Worm (Caenorhabditis elegans) whole organism, L1 larva: ENCODE measurements around the gene F08G2.5.

ENCODE experiments used
- C34B4.2 ChIP-seq: sonication (generic microtip); optimal IDR thresholded peaks from 2 replicates; lab custom pipeline; 2017; ENCODE audit warnings: mild to moderate bottlenecking, missing genetic modification characterization, missing compliant biosample characterization
- F16B12.6 ChIP-seq: fragments of 150-350 bp; optimal IDR thresholded peaks from 2 replicates; lab custom pipeline; 2014; ENCODE audit warnings: missing biosample characterization, missing genetic modification characterization
- Y116A8C.19 ChIP-seq: sonication (generic microtip); optimal IDR thresholded peaks from 2 replicates; lab custom pipeline; 2016; ENCODE audit warnings: missing compliant biosample characterization, missing genetic modification characterization, borderline replicate concordance
- alr-1 ChIP-seq: fragments of 200-800 bp; sonication (Bioruptor generic); optimal IDR thresholded peaks from 2 replicates; lab custom pipeline; 2018; ENCODE audit warnings: borderline replicate concordance, mild to moderate bottlenecking, missing genetic modification characterization, missing compliant biosample characterization
- aly-2 ChIP-seq: fragments of 150-350 bp; optimal IDR thresholded peaks from 2 replicates; lab custom pipeline; 2014; ENCODE audit warnings: missing biosample characterization, missing genetic modification characterization
- ama-1 ChIP-seq: fragments of 150-350 bp; optimal IDR thresholded peaks from 2 replicates; lab custom pipeline; 2014
- ceh-8 ChIP-seq: fragments of 200-800 bp; sonication (Bioruptor generic); optimal IDR thresholded peaks from 2 replicates; lab custom pipeline; 2018; ENCODE audit warnings: mild to moderate bottlenecking, missing genetic modification characterization, moderate library complexity, missing compliant biosample characterization
- ceh-82 ChIP-seq, 3 experiments: fragments of 150-350 bp in 1 of 3; sonication (generic microtip) in 2 of 3; optimal IDR thresholded peaks; 2 replicates each; lab custom pipeline; 2014 to 2017; ENCODE audit warnings: missing biosample characterization in 3 of 3, missing genetic modification characterization in 3 of 3
- ceh-88 ChIP-seq: fragments of 200-800 bp; sonication (Bioruptor generic); IDR thresholded peaks from 2 replicates; pipeline ENCODE4 v1.3.6; 2022; ENCODE audit warnings: missing genetic modification characterization, missing compliant biosample characterization
- efl-1 ChIP-seq, 4 experiments: fragments of 150-350 bp; optimal IDR thresholded peaks in 3 of 4; peaks in 1 of 4; 1 replicate in 1 of 4; 2 replicates in 3 of 4; lab custom pipeline; 2014; ENCODE audit warnings: missing biosample characterization in 2 of 4, missing genetic modification characterization in 2 of 4, missing genetic modification reagents in 2 of 4
- efl-3 ChIP-seq: fragments of 200-800 bp; sonication (Bioruptor generic); optimal IDR thresholded peaks from 2 replicates; lab custom pipeline; 2018; ENCODE audit warnings: mild to moderate bottlenecking, missing genetic modification characterization, missing compliant biosample characterization
- egl-27 ChIP-seq, 2 experiments: fragments of 150-350 bp in 1 of 2; sonication (generic microtip); optimal IDR thresholded peaks; 3 replicates each; lab custom pipeline; 2017 to 2018; ENCODE audit warnings: missing biosample characterization in 2 of 2, missing genetic modification characterization in 2 of 2, missing genetic modification reagents in 2 of 2
- elt-2 ChIP-seq: sonication (generic microtip); optimal IDR thresholded peaks from 2 replicates; lab custom pipeline; 2016; ENCODE audit warnings: missing genetic modification characterization, mild to moderate bottlenecking, inconsistent platforms, missing compliant biosample characterization, missing genetic modification reagents
- ets-5 ChIP-seq: fragments of 200-800 bp; sonication (Bioruptor generic); IDR thresholded peaks from 2 replicates; pipeline ENCODE4 v1.3.6; 2022; ENCODE audit warnings: missing genetic modification characterization, missing compliant biosample characterization
- fos-1 ChIP-seq: fragments of 150-350 bp; optimal IDR thresholded peaks from 2 replicates; lab custom pipeline; 2014; ENCODE audit warnings: missing biosample characterization, missing genetic modification characterization
- grh-1 ChIP-seq: fragments of 200-800 bp; sonication (Bioruptor generic); IDR thresholded peaks from 2 replicates; pipeline ENCODE4 v1.3.6; 2022; ENCODE audit warnings: missing genetic modification reagents, missing genetic modification characterization, missing compliant biosample characterization
- hpl-2 ChIP-seq: fragments of 150-350 bp; optimal IDR thresholded peaks from 2 replicates; lab custom pipeline; 2014; ENCODE audit warnings: missing biosample characterization, missing genetic modification reagents, missing genetic modification characterization
- jun-1 ChIP-seq: fragments of 150-350 bp; optimal IDR thresholded peaks from 2 replicates; lab custom pipeline; 2014; ENCODE audit warnings: missing biosample characterization, missing genetic modification reagents, missing genetic modification characterization
- lin-15B ChIP-seq: fragments of 150-350 bp; sonication (generic microtip); optimal IDR thresholded peaks from 3 replicates; lab custom pipeline; 2014; ENCODE audit warnings: missing biosample characterization, missing genetic modification characterization
- lin-39 ChIP-seq: fragments of 150-350 bp; optimal IDR thresholded peaks from 2 replicates; lab custom pipeline; 2014; ENCODE audit warnings: missing biosample characterization, missing genetic modification reagents, missing genetic modification characterization
- lir-3 ChIP-seq: sonication (generic microtip); optimal IDR thresholded peaks from 2 replicates; lab custom pipeline; 2016; ENCODE audit warnings: mild to moderate bottlenecking, missing genetic modification characterization, moderate library complexity, missing compliant biosample characterization; ENCODE audit not compliant: poor library complexity
- lsy-2 ChIP-seq, 2 experiments: fragments of 150-350 bp; optimal IDR thresholded peaks; 2 replicates each; lab custom pipeline; 2014; ENCODE audit warnings: missing biosample characterization in 2 of 2, missing genetic modification characterization in 2 of 2
- mab-9 ChIP-seq: fragments of 200-800 bp; sonication (Bioruptor generic); IDR thresholded peaks from 2 replicates; pipeline ENCODE4 v1.3.6; 2022; ENCODE audit warnings: missing genetic modification reagents, missing genetic modification characterization, missing compliant biosample characterization
- mdl-1 ChIP-seq, 2 experiments: fragments of 150-350 bp; optimal IDR thresholded peaks; 2 replicates each; lab custom pipeline; 2014 to 2017; ENCODE audit warnings: missing biosample characterization in 2 of 2, missing genetic modification characterization in 2 of 2, inconsistent platforms in 1 of 2
- mef-2 ChIP-seq: fragments of 150-350 bp; optimal IDR thresholded peaks from 2 replicates; lab custom pipeline; 2014; ENCODE audit warnings: missing biosample characterization, missing genetic modification characterization
- mep-1 ChIP-seq: fragments of 150-350 bp; optimal IDR thresholded peaks from 2 replicates; lab custom pipeline; 2014; ENCODE audit warnings: missing biosample characterization, missing genetic modification characterization
- nhr-11 ChIP-seq: fragments of 150-350 bp; optimal IDR thresholded peaks from 2 replicates; lab custom pipeline; 2014; ENCODE audit warnings: missing biosample characterization, missing genetic modification characterization
- nhr-12 ChIP-seq: sonication (generic microtip); optimal IDR thresholded peaks from 2 replicates; lab custom pipeline; 2017; ENCODE audit warnings: missing biosample characterization, missing genetic modification characterization
- nhr-19 ChIP-seq: fragments of 200-800 bp; sonication (Bioruptor generic); conservative IDR thresholded peaks from 2 replicates; pipeline ENCODE4 v1.3.6; 2022; ENCODE audit warnings: missing genetic modification characterization, missing compliant biosample characterization
- nhr-28 ChIP-seq: fragments of 150-350 bp; optimal IDR thresholded peaks from 2 replicates; lab custom pipeline; 2014; ENCODE audit warnings: missing biosample characterization, missing genetic modification characterization
- nhr-71 ChIP-seq: sonication (generic microtip); optimal IDR thresholded peaks from 2 replicates; lab custom pipeline; 2016; ENCODE audit warnings: mild to moderate bottlenecking, missing genetic modification characterization, moderate library complexity, missing compliant biosample characterization
- nhr-77 ChIP-seq: fragments of 150-350 bp; optimal IDR thresholded peaks from 2 replicates; lab custom pipeline; 2014; ENCODE audit warnings: missing biosample characterization, missing genetic modification characterization
- nhr-84 ChIP-seq: sonication (generic microtip); optimal IDR thresholded peaks from 2 replicates; lab custom pipeline; 2017; ENCODE audit warnings: missing biosample characterization, missing genetic modification characterization
- nhr-85 ChIP-seq: sonication (generic microtip); peaks from one replicate; lab custom pipeline; 2016; ENCODE audit warnings: missing genetic modification characterization, inconsistent platforms, missing compliant biosample characterization
- nhr-90 ChIP-seq: sonication (generic microtip); optimal IDR thresholded peaks from 2 replicates; lab custom pipeline; 2016; ENCODE audit warnings: mild to moderate bottlenecking, missing genetic modification characterization, missing compliant biosample characterization; ENCODE audit not compliant: poor library complexity
- pag-3 ChIP-seq: sonication (generic microtip); optimal IDR thresholded peaks from 2 replicates; lab custom pipeline; 2017; ENCODE audit warnings: missing genetic modification characterization, mild to moderate bottlenecking, missing compliant biosample characterization, antibody characterized with exemption, borderline replicate concordance; ENCODE audit not compliant: insufficient read depth
- pax-3 ChIP-seq: fragments of 200-800 bp; sonication (Bioruptor generic); optimal IDR thresholded peaks from 2 replicates; lab custom pipeline; 2018; ENCODE audit warnings: mild to moderate bottlenecking, missing genetic modification characterization, moderate library complexity, missing compliant biosample characterization
- rnt-1 ChIP-seq: sonication (generic microtip); optimal IDR thresholded peaks from 2 replicates; lab custom pipeline; 2016; ENCODE audit warnings: mild to moderate bottlenecking, missing genetic modification characterization, moderate library complexity, missing compliant biosample characterization
- sup-37 ChIP-seq: fragments of 200-800 bp; sonication (Bioruptor generic); optimal IDR thresholded peaks from 2 replicates; lab custom pipeline; 2018; ENCODE audit warnings: mild to moderate bottlenecking, missing genetic modification characterization, missing compliant biosample characterization
- swsn-7 ChIP-seq: sonication (generic microtip); optimal IDR thresholded peaks from 2 replicates; lab custom pipeline; 2016; ENCODE audit warnings: missing genetic modification characterization, missing compliant biosample characterization
- tlp-1 ChIP-seq: fragments of 150-350 bp; optimal IDR thresholded peaks from 2 replicates; lab custom pipeline; 2014; ENCODE audit warnings: missing biosample characterization, missing genetic modification characterization
- unc-30 ChIP-seq: sonication (generic microtip); optimal IDR thresholded peaks from 2 replicates; lab custom pipeline; 2017; ENCODE audit warnings: missing biosample characterization, missing genetic modification characterization
- vab-15 ChIP-seq: sonication (generic microtip); optimal IDR thresholded peaks from 2 replicates; lab custom pipeline; 2017; ENCODE audit warnings: missing genotype, mild to moderate bottlenecking, missing genetic modification characterization, missing compliant biosample characterization
- xbp-1 ChIP-seq: sonication (generic microtip); optimal IDR thresholded peaks from 2 replicates; lab custom pipeline; 2016; ENCODE audit warnings: missing genetic modification characterization, missing compliant biosample characterization
- ztf-11 ChIP-seq, 2 experiments: sonication (generic microtip); optimal IDR thresholded peaks; 2 replicates each; lab custom pipeline; 2016 to 2017; ENCODE audit warnings: missing genetic modification characterization in 2 of 2, missing biosample characterization in 1 of 2, missing compliant biosample characterization in 1 of 2
- ztf-4 ChIP-seq: fragments of 150-350 bp; optimal IDR thresholded peaks from 2 replicates; lab custom pipeline; 2014; ENCODE audit warnings: missing biosample characterization, missing genetic modification characterization

F08G2.5 gene

DNA sequence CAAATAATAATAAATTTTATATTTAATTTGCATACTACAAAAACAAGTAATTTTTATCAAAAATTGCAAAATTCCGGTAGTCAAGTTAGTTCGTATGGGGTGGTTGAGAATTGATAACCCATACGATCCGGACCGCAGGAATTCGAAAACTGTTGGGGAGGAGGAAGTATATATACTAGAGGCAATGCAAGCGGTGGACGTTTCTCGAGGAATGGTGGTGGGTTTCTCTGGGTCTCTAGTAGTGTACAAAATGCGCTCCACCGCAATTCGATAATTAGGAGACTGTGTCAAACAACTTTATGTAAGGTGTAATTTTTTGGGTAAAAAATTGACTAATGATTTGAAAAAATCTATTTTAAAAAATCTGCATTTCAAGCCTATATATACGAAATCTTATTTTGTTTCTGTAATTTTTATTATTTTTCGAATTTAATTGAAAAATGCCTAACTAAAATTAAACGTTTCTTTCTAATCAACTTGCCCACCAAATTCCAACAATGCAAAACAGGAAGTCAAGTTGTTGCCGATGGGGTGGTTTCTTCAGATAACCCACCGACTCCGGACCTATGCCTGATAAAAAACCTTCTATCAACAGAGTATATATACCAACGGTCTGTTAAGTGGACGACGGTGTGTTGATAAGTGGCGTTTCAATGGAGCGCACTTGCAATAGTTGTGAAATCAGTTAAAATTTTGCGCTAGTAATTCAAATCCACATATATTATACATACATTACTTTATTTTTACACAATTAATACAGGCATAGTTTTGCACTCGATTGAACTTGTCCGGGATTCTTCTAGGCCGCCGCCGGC lies 1.2 kb upstream of the F08G2.5 start (continued):
- TF ChIP-seq swsn-7 (tag; lab: Kevin White, UChicago), result peak; percentile 97
- TF ChIP-seq nhr-12 (tag; lab: Kevin White, UChicago), result peak; percentile 17
- TF ChIP-seq ztf-11 (tag; optimal IDR thresholded peaks at IDR 0.05; lab: Kevin White, UChicago), result peak; percentile 25 to 88
- peak; percentile 91 for TF ChIP-seq pax-3
- TF ChIP-seq alr-1, result no peak
- TF ChIP-seq nhr-19 (GFP tag; lab: Robert Waterston, UW), result peak; percentile 92
- peak; percentile 86 for TF ChIP-seq ceh-88
- TF ChIP-seq elt-2 (tag; lab: Kevin White, UChicago), result peak; percentile 70
- TF ChIP-seq ztf-4 (tag; lab: Kevin White, UChicago), result peak; percentile 88
- peak; percentile 62 for TF ChIP-seq vab-15 (tag; lab: Kevin White, UChicago)
- TF ChIP-seq lir-3 (tag; lab: Kevin White, UChicago), result peak; percentile 84
- TF ChIP-seq ets-5 (GFP tag; lab: Robert Waterston, UW), result no peak
- peak; percentile 79 for TF ChIP-seq grh-1
- TF ChIP-seq F16B12.6 (tag; lab: Kevin White, UChicago), result peak; percentile 65
- peak in 1 of 2 experiments; percentile 89 for TF ChIP-seq mdl-1 (tag; optimal IDR thresholded peaks at IDR 0.05; lab: Kevin White, UChicago)
- peak; percentile 94 for TF ChIP-seq jun-1
- TF ChIP-seq fos-1 (tag; lab: Kevin White, UChicago), result peak; percentile 90
- no peak for TF ChIP-seq nhr-84 (tag; lab: Kevin White, UChicago)
- TF ChIP-seq pag-3 (tag; lab: Kevin White, UChicago), result no peak
- TF ChIP-seq ceh-8, result peak; percentile 94
- TF ChIP-seq C34B4.2 (tag; lab: Kevin White, UChicago), result no peak
- peak; percentile 91 for TF ChIP-seq nhr-77
- TF ChIP-seq mep-1 (tag; lab: Kevin White, UChicago), result peak; percentile 93
- peak; percentile 85 for TF ChIP-seq ama-1 (lab: Kevin White, UChicago)
- TF ChIP-seq nhr-90 (tag; lab: Kevin White, UChicago), result peak; percentile 98
- TF ChIP-seq hpl-2 (GFP tag; lab: Kevin White, UChicago), result no peak
- TF ChIP-seq efl-3 (GFP tag; lab: Kevin White, UChicago), result peak; percentile 41
- peak; percentile 95 for TF ChIP-seq aly-2 (tag; lab: Kevin White, UChicago)
- TF ChIP-seq lin-15B (tag; lab: Kevin White, UChicago), result peak; percentile 88
- no peak for TF ChIP-seq tlp-1
- peak; percentile 96 for TF ChIP-seq nhr-71 (tag; lab: Kevin White, UChicago)
- peak; percentile 74 for TF ChIP-seq mab-9 (GFP tag; lab: Robert Waterston, UW)
- peak; percentile 12 for TF ChIP-seq nhr-11 (tag; lab: Kevin White, UChicago)
- TF ChIP-seq nhr-85 (tag; lab: Kevin White, UChicago), result peak; percentile 93
- peak; percentile 77 to 82 for TF ChIP-seq efl-1 (optimal IDR thresholded peaks at IDR 0.05; lab: Kevin White, UChicago)
- TF ChIP-seq efl-1 (GFP tag; optimal IDR thresholded peaks at IDR 0.05 in 1 of 2; lab: Kevin White, UChicago), result peak; percentile 73 to 98
- TF ChIP-seq lsy-2 (tag; optimal IDR thresholded peaks at IDR 0.05; lab: Kevin White, UChicago), result peak; percentile 92 to 93
- no peak for TF ChIP-seq nhr-28 (tag; lab: Kevin White, UChicago)
- no peak for TF ChIP-seq unc-30 (tag; lab: Kevin White, UChicago)
- peak; percentile 87 for TF ChIP-seq rnt-1 (tag; lab: Kevin White, UChicago)
- TF ChIP-seq egl-27 (tag; optimal IDR thresholded peaks at IDR 0.05; lab: Kevin White, UChicago), result no peak
- peak; percentile 65 for TF ChIP-seq sup-37 (GFP tag; lab: Kevin White, UChicago)
- TF ChIP-seq xbp-1, result peak; percentile 95
- TF ChIP-seq ceh-82 (tag; optimal IDR thresholded peaks at IDR 0.05; lab: Kevin White, UChicago), result peak; percentile 88 to 89 (median 89)
- TF ChIP-seq Y116A8C.19 (tag; lab: Kevin White, UChicago), result peak; percentile 50
- TF ChIP-seq lin-39 (tag; lab: Kevin White, UChicago), result peak; percentile 92
- peak; percentile 49 for TF ChIP-seq mef-2 (tag; lab: Kevin White, UChicago)
- TF ChIP-seq, all 84 proteins: peak for 66
